Worm (Caenorhabditis elegans) whole organism, L1 larva: ENCODE results near the gene R07B1.9.

ENCODE experiments used
- C16A3.4 ChIP-seq: fragments of 150-350 bp; optimal IDR thresholded peaks from 2 replicates; lab custom pipeline; 2014; ENCODE audit warnings: missing biosample characterization, missing genetic modification characterization
- C34B4.2 ChIP-seq: sonication (generic microtip); optimal IDR thresholded peaks from 2 replicates; lab custom pipeline; 2017; ENCODE audit warnings: mild to moderate bottlenecking, missing genetic modification characterization, missing compliant biosample characterization
- F16B12.6 ChIP-seq: fragments of 150-350 bp; optimal IDR thresholded peaks from 2 replicates; lab custom pipeline; 2014; ENCODE audit warnings: missing biosample characterization, missing genetic modification characterization
- aha-1 ChIP-seq: fragments of 150-350 bp; optimal IDR thresholded peaks from 2 replicates; lab custom pipeline; 2014; ENCODE audit warnings: missing biosample characterization, missing genetic modification characterization
- alr-1 ChIP-seq: fragments of 200-800 bp; sonication (Bioruptor generic); optimal IDR thresholded peaks from 2 replicates; lab custom pipeline; 2018; ENCODE audit warnings: borderline replicate concordance, mild to moderate bottlenecking, missing genetic modification characterization, missing compliant biosample characterization
- aly-2 ChIP-seq: fragments of 150-350 bp; optimal IDR thresholded peaks from 2 replicates; lab custom pipeline; 2014; ENCODE audit warnings: missing biosample characterization, missing genetic modification characterization
- ceh-8 ChIP-seq: fragments of 200-800 bp; sonication (Bioruptor generic); optimal IDR thresholded peaks from 2 replicates; lab custom pipeline; 2018; ENCODE audit warnings: mild to moderate bottlenecking, missing genetic modification characterization, moderate library complexity, missing compliant biosample characterization
- ceh-88 ChIP-seq: fragments of 200-800 bp; sonication (Bioruptor generic); IDR thresholded peaks from 2 replicates; pipeline ENCODE4 v1.3.6; 2022; ENCODE audit warnings: missing genetic modification characterization, missing compliant biosample characterization
- efl-1 ChIP-seq, 4 experiments: fragments of 150-350 bp; optimal IDR thresholded peaks in 3 of 4; peaks in 1 of 4; 1 replicate in 1 of 4; 2 replicates in 3 of 4; lab custom pipeline; 2014; ENCODE audit warnings: missing biosample characterization in 2 of 4, missing genetic modification characterization in 2 of 4, missing genetic modification reagents in 2 of 4
- egl-13 ChIP-seq: sonication (generic microtip); optimal IDR thresholded peaks from 2 replicates; lab custom pipeline; 2016; ENCODE audit warnings: missing genotype, missing genetic modification reagents, missing genetic modification characterization, missing compliant biosample characterization
- fkh-10 ChIP-seq: sonication (generic microtip); optimal IDR thresholded peaks from 2 replicates; lab custom pipeline; 2017; ENCODE audit warnings: missing biosample characterization, missing genetic modification reagents, missing genetic modification characterization
- fkh-4 ChIP-seq: sonication (generic microtip); optimal IDR thresholded peaks from 2 replicates; lab custom pipeline; 2016; ENCODE audit warnings: missing compliant biosample characterization, missing genetic modification characterization, borderline replicate concordance
- hlh-17 ChIP-seq: fragments of 200-800 bp; sonication (Bioruptor generic); optimal IDR thresholded peaks from 2 replicates; lab custom pipeline; 2018; ENCODE audit warnings: missing genetic modification characterization, mild to moderate bottlenecking, missing compliant biosample characterization, moderate library complexity, borderline replicate concordance
- isw-1 ChIP-seq: fragments of 200-800 bp; sonication (Bioruptor generic); IDR thresholded peaks from 2 replicates; pipeline ENCODE4 v1.3.6; 2022; ENCODE audit warnings: missing genetic modification characterization, missing compliant biosample characterization
- jun-1 ChIP-seq: fragments of 150-350 bp; optimal IDR thresholded peaks from 2 replicates; lab custom pipeline; 2014; ENCODE audit warnings: missing biosample characterization, missing genetic modification reagents, missing genetic modification characterization
- lin-13 ChIP-seq: fragments of 150-350 bp; optimal IDR thresholded peaks from 2 replicates; lab custom pipeline; 2014; ENCODE audit warnings: missing biosample characterization, missing genetic modification reagents, missing genetic modification characterization
- lin-14 ChIP-seq: fragments of 200-800 bp; sonication (Bioruptor generic); optimal IDR thresholded peaks from 2 replicates; lab custom pipeline; 2018; ENCODE audit warnings: mild to moderate bottlenecking, missing genetic modification characterization, moderate library complexity, missing compliant biosample characterization
- lin-35 ChIP-seq, 2 experiments: fragments of 150-350 bp; optimal IDR thresholded peaks; 2 replicates each; lab custom pipeline; 2014; ENCODE audit warnings: missing biosample characterization in 2 of 2, missing genetic modification characterization in 2 of 2, missing genetic modification reagents in 2 of 2
- lin-39 ChIP-seq: fragments of 150-350 bp; optimal IDR thresholded peaks from 2 replicates; lab custom pipeline; 2014; ENCODE audit warnings: missing biosample characterization, missing genetic modification reagents, missing genetic modification characterization
- lsy-2 ChIP-seq, 2 experiments: fragments of 150-350 bp; optimal IDR thresholded peaks; 2 replicates each; lab custom pipeline; 2014; ENCODE audit warnings: missing biosample characterization in 2 of 2, missing genetic modification characterization in 2 of 2
- mab-9 ChIP-seq: fragments of 200-800 bp; sonication (Bioruptor generic); IDR thresholded peaks from 2 replicates; pipeline ENCODE4 v1.3.6; 2022; ENCODE audit warnings: missing genetic modification reagents, missing genetic modification characterization, missing compliant biosample characterization
- mdl-1 ChIP-seq, 2 experiments: fragments of 150-350 bp; optimal IDR thresholded peaks; 2 replicates each; lab custom pipeline; 2014 to 2017; ENCODE audit warnings: missing biosample characterization in 2 of 2, missing genetic modification characterization in 2 of 2, inconsistent platforms in 1 of 2
- mef-2 ChIP-seq: fragments of 150-350 bp; optimal IDR thresholded peaks from 2 replicates; lab custom pipeline; 2014; ENCODE audit warnings: missing biosample characterization, missing genetic modification characterization
- nhr-19 ChIP-seq: fragments of 200-800 bp; sonication (Bioruptor generic); conservative IDR thresholded peaks from 2 replicates; pipeline ENCODE4 v1.3.6; 2022; ENCODE audit warnings: missing genetic modification characterization, missing compliant biosample characterization
- nhr-20 ChIP-seq: sonication (generic microtip); optimal IDR thresholded peaks from 2 replicates; lab custom pipeline; 2016; ENCODE audit warnings: mild to moderate bottlenecking, missing genetic modification characterization, missing compliant biosample characterization
- nhr-28 ChIP-seq: fragments of 150-350 bp; optimal IDR thresholded peaks from 2 replicates; lab custom pipeline; 2014; ENCODE audit warnings: missing biosample characterization, missing genetic modification characterization
- nhr-71 ChIP-seq: sonication (generic microtip); optimal IDR thresholded peaks from 2 replicates; lab custom pipeline; 2016; ENCODE audit warnings: mild to moderate bottlenecking, missing genetic modification characterization, moderate library complexity, missing compliant biosample characterization
- nhr-90 ChIP-seq: sonication (generic microtip); optimal IDR thresholded peaks from 2 replicates; lab custom pipeline; 2016; ENCODE audit warnings: mild to moderate bottlenecking, missing genetic modification characterization, missing compliant biosample characterization; ENCODE audit not compliant: poor library complexity
- pag-3 ChIP-seq: sonication (generic microtip); optimal IDR thresholded peaks from 2 replicates; lab custom pipeline; 2017; ENCODE audit warnings: missing genetic modification characterization, mild to moderate bottlenecking, missing compliant biosample characterization, antibody characterized with exemption, borderline replicate concordance; ENCODE audit not compliant: insufficient read depth
- pax-3 ChIP-seq: fragments of 200-800 bp; sonication (Bioruptor generic); optimal IDR thresholded peaks from 2 replicates; lab custom pipeline; 2018; ENCODE audit warnings: mild to moderate bottlenecking, missing genetic modification characterization, moderate library complexity, missing compliant biosample characterization
- pqm-1 ChIP-seq: sonication (generic microtip); optimal IDR thresholded peaks from 3 replicates; lab custom pipeline; 2017; ENCODE audit warnings: missing biosample characterization, missing genetic modification characterization
- rnt-1 ChIP-seq: sonication (generic microtip); optimal IDR thresholded peaks from 2 replicates; lab custom pipeline; 2016; ENCODE audit warnings: mild to moderate bottlenecking, missing genetic modification characterization, moderate library complexity, missing compliant biosample characterization
- skn-1 ChIP-seq: fragments of 150-350 bp; optimal IDR thresholded peaks from 2 replicates; lab custom pipeline; 2014; ENCODE audit warnings: missing biosample characterization, missing genetic modification characterization
- sptf-1 ChIP-seq: fragments of 150-350 bp; optimal IDR thresholded peaks from 2 replicates; lab custom pipeline; 2014; ENCODE audit warnings: missing biosample characterization, missing genetic modification characterization
- tbx-2 ChIP-seq: sonication (generic microtip); optimal IDR thresholded peaks from 2 replicates; lab custom pipeline; 2016; ENCODE audit warnings: missing genetic modification characterization, missing compliant biosample characterization
- unc-30 ChIP-seq: sonication (generic microtip); optimal IDR thresholded peaks from 2 replicates; lab custom pipeline; 2017; ENCODE audit warnings: missing biosample characterization, missing genetic modification characterization
- unc-98 ChIP-seq: fragments of 200-800 bp; sonication (Bioruptor generic); IDR thresholded peaks from 2 replicates; pipeline ENCODE4 v1.3.6; 2022; ENCODE audit warnings: missing genetic modification characterization, missing compliant biosample characterization
- vab-15 ChIP-seq: sonication (generic microtip); optimal IDR thresholded peaks from 2 replicates; lab custom pipeline; 2017; ENCODE audit warnings: missing genotype, mild to moderate bottlenecking, missing genetic modification characterization, missing compliant biosample characterization
- xbp-1 ChIP-seq: sonication (generic microtip); optimal IDR thresholded peaks from 2 replicates; lab custom pipeline; 2016; ENCODE audit warnings: missing genetic modification characterization, missing compliant biosample characterization

The R07B1.9 gene

DNA sequence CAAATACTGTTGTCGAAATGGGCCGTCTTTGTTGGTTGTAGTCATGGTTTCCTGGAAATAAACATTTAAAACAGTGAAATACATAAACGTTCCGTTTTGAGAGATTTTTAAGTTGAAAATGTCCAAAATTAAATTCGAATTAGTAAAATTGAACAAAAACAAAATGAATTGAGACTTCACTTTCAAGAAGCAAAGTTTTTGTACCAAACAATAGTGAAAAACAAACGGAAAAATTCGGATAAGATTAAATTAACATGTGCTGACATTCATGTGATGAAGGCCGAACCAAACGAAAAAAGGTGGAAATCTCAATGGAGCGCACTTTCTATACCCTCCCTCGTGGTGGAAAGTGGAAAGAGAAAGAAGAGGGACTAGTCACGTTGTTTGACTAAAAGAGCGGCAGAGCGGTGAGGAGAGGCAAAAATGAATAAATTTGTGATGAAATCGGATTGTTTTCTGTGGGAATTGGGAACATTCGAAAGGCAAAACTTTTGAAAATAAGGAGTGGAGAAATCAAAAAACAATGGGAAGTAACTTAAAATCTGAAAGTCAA, 39.2 kb upstream of the R07B1.9 start, which contains the start of gene ipla-2 (continued):
- TF ChIP-seq aly-2 (tag; lab: Kevin White, UChicago) (no peak), ceh-8 (GFP tag; lab: Kevin White, UChicago) (peak; percentile 32), pqm-1 (no peak), lin-35 (GFP tag; optimal IDR thresholded peaks at IDR 0.05; lab: Kevin White, UChicago) (peak; percentile 26 to 75), vab-15 (tag; lab: Kevin White, UChicago) (no peak), nhr-90 (peak; percentile 28), mef-2 (tag; lab: Kevin White, UChicago) (peak; percentile 9), jun-1 (tag; lab: Kevin White, UChicago) (peak; percentile 47), nhr-20 (tag; lab: Kevin White, UChicago) (peak; percentile 78), hlh-17 (GFP tag; lab: Kevin White, UChicago) (no peak), aha-1 (tag; lab: Kevin White, UChicago) (no peak), efl-1 (optimal IDR thresholded peaks at IDR 0.05; lab: Kevin White, UChicago) (peak; percentile 26 to 30), efl-1 (GFP tag; optimal IDR thresholded peaks at IDR 0.05 in 1 of 2; lab: Kevin White, UChicago) (peak; percentile 34 to 65), egl-13 (peak; percentile 15), nhr-28 (tag; lab: Kevin White, UChicago) (no peak), lin-13 (GFP tag; lab: Kevin White, UChicago) (peak; percentile 67), mab-9 (GFP tag; lab: Robert Waterston, UW) (no peak), unc-98 (GFP tag; lab: Robert Waterston, UW) (no peak), sptf-1 (tag; lab: Kevin White, UChicago) (no peak), rnt-1 (tag; lab: Kevin White, UChicago) (peak; percentile 55), pax-3 (tag; lab: Kevin White, UChicago) (peak; percentile 17), nhr-19 (GFP tag; lab: Robert Waterston, UW) (peak; percentile 39; the same call in 1 of the 2 replicates), isw-1 (peak; percentile 23), unc-30 (tag; lab: Kevin White, UChicago) (no peak), tbx-2 (peak; percentile 67), fkh-10 (peak; percentile 46), xbp-1 (tag; lab: Kevin White, UChicago) (peak; percentile 59), alr-1 (tag; lab: Kevin White, UChicago) (no peak), C34B4.2 (no peak), fkh-4 (no peak), ceh-88 (GFP tag; lab: Robert Waterston, UW) (no peak), C16A3.4 (tag; lab: Kevin White, UChicago) (peak; percentile 65), mdl-1 (tag; optimal IDR thresholded peaks at IDR 0.05; lab: Kevin White, UChicago) (peak in 1 of 2 experiments; percentile 92), pag-3 (tag; lab: Kevin White, UChicago) (peak; percentile 50)

DNA sequence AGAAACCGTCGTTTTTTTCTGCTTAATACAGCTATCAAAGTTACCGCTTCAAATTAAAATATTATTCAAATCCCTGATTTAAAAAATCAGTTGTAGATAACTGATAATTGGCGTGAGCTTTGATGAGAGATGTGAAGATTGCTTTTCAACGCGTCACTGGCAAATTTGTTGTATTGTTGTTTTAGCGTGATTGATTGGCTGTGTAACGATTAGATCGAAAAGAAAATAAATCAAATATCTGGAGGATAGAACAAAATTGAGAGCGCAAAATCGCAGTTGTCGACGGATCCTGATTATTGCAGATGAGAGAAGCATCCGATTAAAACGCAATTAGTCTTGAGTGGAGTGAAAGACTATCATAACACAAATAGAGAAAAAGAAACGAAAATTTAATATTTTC, 36.4 kb upstream of the R07B1.9 start:
- TF ChIP-seq lsy-2 (tag; optimal IDR thresholded peaks at IDR 0.05; lab: Kevin White, UChicago) (peak in 1 of 2 experiments; percentile 5), lin-39 (tag; lab: Kevin White, UChicago) (peak; percentile 72), rnt-1 (tag; lab: Kevin White, UChicago) (peak; percentile 78), skn-1 (tag; lab: Kevin White, UChicago) (no peak), nhr-71 (tag; lab: Kevin White, UChicago) (peak; percentile 45), lin-14 (GFP tag; lab: Kevin White, UChicago) (peak; percentile 35), sptf-1 (tag; lab: Kevin White, UChicago) (no peak)

ce11 chrX:9842102-9842501, 35.1 kb upstream of the R07B1.9 start:
- TF ChIP-seq rnt-1 (tag; lab: Kevin White, UChicago), result peak; percentile 81
- peak; percentile 25 for TF ChIP-seq nhr-71 (tag; lab: Kevin White, UChicago)
- peak; percentile 45 for TF ChIP-seq lin-14 (GFP tag; lab: Kevin White, UChicago)
- TF ChIP-seq F16B12.6, result no peak
- TF ChIP-seq, all 84 proteins: peak for 3
